Worm (Caenorhabditis elegans) whole organism, early embryonic: Measurements from ENCODE around the gene str-229.

ENCODE experiments used
- B0310.2 ChIP-seq: sonication (generic microtip); optimal IDR thresholded peaks from 2 replicates; lab custom pipeline; 2016; ENCODE audit warnings: mild to moderate bottlenecking, missing genetic modification characterization, missing compliant biosample characterization
- F13C5.2 ChIP-seq: sonication (generic microtip); optimal IDR thresholded peaks from 2 replicates; lab custom pipeline; 2017; ENCODE audit warnings: mild to moderate bottlenecking, missing genetic modification characterization, inconsistent platforms, missing compliant biosample characterization
- aly-1 ChIP-seq: sonication (generic microtip); optimal IDR thresholded peaks from 2 replicates; lab custom pipeline; 2016; ENCODE audit warnings: missing genetic modification characterization, missing compliant biosample characterization
- ama-1 ChIP-seq: fragments of 150-350 bp; optimal IDR thresholded peaks from 2 replicates; lab custom pipeline; 2014
- ceh-13 ChIP-seq: fragments of 200-800 bp; sonication (Bioruptor generic); optimal IDR thresholded peaks from 2 replicates; lab custom pipeline; 2018; ENCODE audit warnings: mild to moderate bottlenecking, missing genetic modification characterization, missing compliant biosample characterization
- ceh-36 ChIP-seq: sonication (generic microtip); optimal IDR thresholded peaks from 2 replicates; lab custom pipeline; 2016; ENCODE audit warnings: missing genetic modification characterization, inconsistent platforms, missing compliant biosample characterization
- ets-7 ChIP-seq: sonication (generic microtip); optimal IDR thresholded peaks from 2 replicates; lab custom pipeline; 2016; ENCODE audit warnings: missing genotype, missing genetic modification characterization, missing compliant biosample characterization
- flt-1 ChIP-seq: fragments of 200-800 bp; sonication (Bioruptor generic); IDR thresholded peaks from 2 replicates; pipeline ENCODE4 v1.3.6; 2022; ENCODE audit warnings: missing genetic modification characterization, missing compliant biosample characterization
- hmbx-1 ChIP-seq: sonication (generic microtip); optimal IDR thresholded peaks from 2 replicates; lab custom pipeline; 2016; ENCODE audit warnings: mild to moderate bottlenecking, missing genetic modification characterization, missing compliant biosample characterization
- hmg-4 ChIP-seq: fragments of 200-800 bp; sonication (Bioruptor generic); optimal IDR thresholded peaks from 2 replicates; lab custom pipeline; 2018; ENCODE audit warnings: mild to moderate bottlenecking, missing genetic modification characterization, missing compliant biosample characterization
- hnd-1 ChIP-seq: sonication (generic microtip); optimal IDR thresholded peaks from 2 replicates; lab custom pipeline; 2016; ENCODE audit warnings: missing genetic modification characterization, missing compliant biosample characterization
- pes-1 ChIP-seq: fragments of 200-800 bp; sonication (Bioruptor generic); IDR thresholded peaks from 2 replicates; pipeline ENCODE4 v1.3.6; 2022; ENCODE audit warnings: missing genetic modification reagents, missing genetic modification characterization, missing compliant biosample characterization
- scrt-1 ChIP-seq: fragments of 200-800 bp; sonication (Bioruptor generic); IDR thresholded peaks from 2 replicates; pipeline ENCODE4 v1.3.6; 2022; ENCODE audit warnings: missing genetic modification characterization, missing compliant biosample characterization
- sea-1 ChIP-seq: fragments of 200-800 bp; sonication (Bioruptor generic); conservative IDR thresholded peaks from 2 replicates; pipeline ENCODE4 v1.3.6; 2022; ENCODE audit warnings: missing genetic modification characterization, missing compliant biosample characterization
- tbx-11 ChIP-seq: fragments of 200-800 bp; sonication (Bioruptor generic); IDR thresholded peaks from 2 replicates; pipeline ENCODE4 v1.3.6; 2022; ENCODE audit warnings: missing genetic modification characterization, missing compliant biosample characterization
- tbx-37 ChIP-seq: fragments of 200-800 bp; sonication (Bioruptor generic); conservative IDR thresholded peaks from 2 replicates; pipeline ENCODE4 v1.3.6; 2022; ENCODE audit warnings: missing genetic modification reagents, missing genetic modification characterization, missing compliant biosample characterization
- tra-4 ChIP-seq: sonication (generic microtip); optimal IDR thresholded peaks from 2 replicates; lab custom pipeline; 2017; ENCODE audit warnings: missing genetic modification characterization, missing compliant biosample characterization

The str-229 gene

DNA sequence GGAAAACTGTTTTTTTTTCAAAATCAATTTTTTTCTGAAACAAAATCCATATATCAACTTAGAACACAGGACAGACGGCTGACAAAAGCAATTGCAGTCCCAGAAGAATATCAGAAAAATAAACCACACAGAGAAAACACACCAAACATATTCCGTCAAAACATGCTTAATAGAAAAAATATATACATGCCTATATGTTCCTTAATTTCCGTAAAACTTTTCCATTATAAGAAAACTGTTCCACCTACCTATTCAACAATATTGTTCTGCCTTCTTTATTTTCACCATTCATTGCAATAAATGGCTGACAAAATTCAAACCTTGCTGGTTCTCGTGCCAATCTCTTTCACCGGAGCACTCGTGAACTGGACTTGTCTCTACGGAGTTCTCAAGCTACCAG lies 29.0 kb upstream of the str-229 start, which contains the start of gene srx-63:
TSS of gene srx-63 (plus strand) at position 301 of the 400 bp plus-strand sequence.
- TF ChIP-seq flt-1 (GFP tag; lab: Robert Waterston, UW) (no peak), ets-7 (tag; lab: Kevin White, UChicago) (no peak), hmbx-1 (tag; lab: Kevin White, UChicago) (no peak), ama-1 (lab: Kevin White, UChicago) (no peak), sea-1 (GFP tag; lab: Robert Waterston, UW) (no peak)

DNA sequence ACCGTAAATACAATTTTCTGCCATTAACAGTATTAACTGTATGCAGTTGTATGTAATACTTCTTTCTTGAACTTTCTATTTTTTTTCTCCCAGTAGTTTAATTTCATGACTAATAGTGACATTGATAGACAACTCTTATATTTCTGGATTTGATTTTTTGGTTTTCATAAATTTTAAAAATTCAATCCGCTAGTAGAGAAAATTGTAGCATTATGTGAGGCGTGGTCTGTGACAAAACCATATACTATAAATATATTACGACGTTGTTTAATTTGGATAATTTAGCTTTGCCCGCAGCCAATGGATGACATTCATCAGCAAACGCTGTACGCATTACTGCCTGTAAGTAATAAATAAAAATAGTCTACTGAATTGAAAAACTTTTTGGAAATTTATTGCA lies 26.7 kb upstream of the str-229 start, which contains the start of gene srx-64:
TSS of gene srx-64 (plus strand) at position 301 of the 400 bp plus-strand sequence.
- TF ChIP-seq tra-4 (tag; lab: Kevin White, UChicago) (no peak), pes-1 (GFP tag; lab: Robert Waterston, UW) (no peak), flt-1 (GFP tag; lab: Robert Waterston, UW) (no peak), aly-1 (tag; lab: Kevin White, UChicago) (no peak), ets-7 (tag; lab: Kevin White, UChicago) (no peak), tbx-37 (GFP tag; lab: Robert Waterston, UW) (no peak), hnd-1 (tag; lab: Kevin White, UChicago) (no peak), sea-1 (GFP tag; lab: Robert Waterston, UW) (no peak), tbx-11 (GFP tag; lab: Robert Waterston, UW) (no peak)

DNA sequence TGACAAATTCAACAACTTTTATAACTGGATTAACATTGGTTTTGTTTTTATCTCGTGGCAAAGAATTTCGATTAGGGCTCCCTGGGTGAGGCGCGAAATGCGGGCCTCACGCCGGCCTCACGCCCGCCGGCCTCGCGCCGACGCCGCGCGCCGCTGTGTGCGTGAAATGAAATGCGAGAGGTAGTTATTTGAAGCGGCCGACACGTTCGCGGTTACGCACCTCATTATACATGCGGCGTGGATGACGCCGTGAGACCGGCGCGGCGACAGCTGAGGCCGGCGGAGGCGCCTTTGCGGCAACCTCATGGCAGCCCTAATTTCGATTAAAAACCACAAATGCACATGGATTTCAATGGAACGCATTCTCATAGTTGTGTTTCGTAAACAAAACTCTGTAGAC lies 25.2 kb upstream of the str-229 start:
- TF ChIP-seq hmbx-1 (tag; lab: Kevin White, UChicago) (no peak), tbx-11 (GFP tag; lab: Robert Waterston, UW) (no peak), ets-7 (tag; lab: Kevin White, UChicago) (no peak), F13C5.2 (no peak), ceh-13 (no peak), hmg-4 (GFP tag; lab: Kevin White, UChicago) (no peak), scrt-1 (no peak), hnd-1 (tag; lab: Kevin White, UChicago) (no peak), sea-1 (GFP tag; lab: Robert Waterston, UW) (no peak), flt-1 (GFP tag; lab: Robert Waterston, UW) (no peak), aly-1 (tag; lab: Kevin White, UChicago) (no peak), ceh-36 (no peak), pes-1 (GFP tag; lab: Robert Waterston, UW) (no peak), tra-4 (tag; lab: Kevin White, UChicago) (no peak)

DNA sequence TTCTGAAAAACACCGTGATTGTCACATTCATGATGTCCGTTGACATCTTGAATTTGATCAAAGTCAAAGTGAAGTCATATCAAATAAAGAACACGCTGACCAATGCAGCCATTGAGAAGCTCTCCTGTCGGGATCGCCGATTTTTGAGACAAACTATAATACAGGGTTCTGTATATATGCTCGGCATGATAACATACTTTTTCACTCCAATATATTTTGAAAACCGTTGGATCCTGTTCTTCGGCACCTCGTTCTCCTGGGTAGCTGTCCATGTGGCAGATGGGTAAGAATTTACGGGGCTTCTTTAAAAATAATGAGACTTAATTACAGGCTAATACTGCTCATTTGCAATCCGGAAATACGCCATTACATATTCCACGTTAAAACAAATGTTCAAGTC lies 20.2 kb upstream of the str-229 start:
- TF ChIP-seq aly-1 (tag; lab: Kevin White, UChicago), result no peak
- TF ChIP-seq sea-1 (GFP tag; lab: Robert Waterston, UW), result no peak
- TF ChIP-seq tra-4 (tag; lab: Kevin White, UChicago), result no peak
- no peak for TF ChIP-seq scrt-1
- TF ChIP-seq tbx-11 (GFP tag; lab: Robert Waterston, UW), result no peak
- TF ChIP-seq hnd-1 (tag; lab: Kevin White, UChicago), result no peak
- no peak for TF ChIP-seq tbx-37 (GFP tag; lab: Robert Waterston, UW)
- TF ChIP-seq pes-1 (GFP tag; lab: Robert Waterston, UW), result no peak
- TF ChIP-seq ceh-13, result no peak
- TF ChIP-seq hmg-4 (GFP tag; lab: Kevin White, UChicago), result no peak
- TF ChIP-seq ama-1 (lab: Kevin White, UChicago), result no peak
- no peak for TF ChIP-seq hmbx-1 (tag; lab: Kevin White, UChicago)
- no peak for TF ChIP-seq F13C5.2
- TF ChIP-seq B0310.2, result no peak
- no peak for TF ChIP-seq ceh-36
- TF ChIP-seq flt-1 (GFP tag; lab: Robert Waterston, UW), result no peak

DNA sequence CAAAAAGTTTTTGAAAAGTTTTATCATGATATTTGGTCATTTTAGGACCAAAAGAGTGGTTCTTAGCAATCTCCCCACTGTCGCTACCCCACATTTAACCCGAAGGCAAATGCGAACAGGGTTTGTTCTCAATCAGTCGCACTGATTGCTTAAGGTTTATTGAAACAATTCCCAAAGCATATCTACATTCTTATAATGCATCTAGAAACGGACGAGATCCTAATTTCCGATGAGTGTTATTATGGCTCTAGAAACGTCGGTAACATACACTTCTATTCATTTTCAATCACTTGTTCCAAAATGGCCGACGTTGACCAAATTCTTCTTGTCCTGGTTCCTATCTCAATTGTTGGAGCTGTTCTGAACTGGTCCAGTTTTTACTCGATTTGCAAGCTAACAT lies 19.3 kb upstream of the str-229 start, which contains the start of gene srx-65:
TSS of gene srx-65 (plus strand) at position 301 of the 400 bp plus-strand sequence.
- no peak for TF ChIP-seq tbx-11 (GFP tag; lab: Robert Waterston, UW)
- no peak for TF ChIP-seq flt-1 (GFP tag; lab: Robert Waterston, UW)
- TF ChIP-seq ceh-36, result no peak
- no peak for TF ChIP-seq sea-1 (GFP tag; lab: Robert Waterston, UW)
- TF ChIP-seq aly-1 (tag; lab: Kevin White, UChicago), result no peak
- no peak for TF ChIP-seq B0310.2
- no peak for TF ChIP-seq ets-7 (tag; lab: Kevin White, UChicago)
- TF ChIP-seq hmbx-1 (tag; lab: Kevin White, UChicago), result no peak
- no peak for TF ChIP-seq tbx-37 (GFP tag; lab: Robert Waterston, UW)
- no peak for TF ChIP-seq hnd-1 (tag; lab: Kevin White, UChicago)
- no peak for TF ChIP-seq F13C5.2
- TF ChIP-seq scrt-1, result no peak
- TF ChIP-seq ama-1 (lab: Kevin White, UChicago), result no peak
- TF ChIP-seq pes-1 (GFP tag; lab: Robert Waterston, UW), result no peak
- TF ChIP-seq hmg-4 (GFP tag; lab: Kevin White, UChicago), result no peak
- TF ChIP-seq tra-4 (tag; lab: Kevin White, UChicago), result no peak
- no peak for TF ChIP-seq ceh-13

DNA sequence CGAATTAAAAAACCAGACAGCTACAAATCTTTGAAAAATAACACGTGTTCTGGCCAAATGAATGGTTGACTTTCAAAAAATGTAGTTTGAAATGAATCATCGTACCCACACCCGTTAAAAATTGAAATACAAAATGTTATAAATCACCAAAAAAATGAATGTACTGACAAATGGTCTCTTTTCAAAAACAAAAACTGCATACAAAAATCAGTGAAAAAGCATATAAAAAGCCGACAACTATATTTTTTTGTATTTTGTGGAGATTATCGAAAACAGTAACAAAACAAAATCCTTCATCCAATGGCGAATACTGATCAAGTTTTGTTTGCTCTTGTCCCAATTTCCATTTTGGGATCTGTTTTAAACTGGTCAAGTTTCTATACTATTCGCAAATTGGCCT lies 16.9 kb upstream of the str-229 start, which contains the start of gene srx-66:
TSS of gene srx-66 (plus strand) at position 301 of the 400 bp plus-strand sequence.
- TF ChIP-seq pes-1 (GFP tag; lab: Robert Waterston, UW) (no peak), tbx-11 (GFP tag; lab: Robert Waterston, UW) (no peak), ama-1 (lab: Kevin White, UChicago) (no peak), tbx-37 (GFP tag; lab: Robert Waterston, UW) (no peak), scrt-1 (no peak), hmbx-1 (tag; lab: Kevin White, UChicago) (no peak), tra-4 (tag; lab: Kevin White, UChicago) (no peak), F13C5.2 (no peak), flt-1 (GFP tag; lab: Robert Waterston, UW) (no peak), aly-1 (tag; lab: Kevin White, UChicago) (no peak), hmg-4 (GFP tag; lab: Kevin White, UChicago) (no peak), hnd-1 (tag; lab: Kevin White, UChicago) (no peak), sea-1 (GFP tag; lab: Robert Waterston, UW) (no peak), ceh-13 (no peak), B0310.2 (no peak), ceh-36 (no peak), ets-7 (tag; lab: Kevin White, UChicago) (no peak)

DNA sequence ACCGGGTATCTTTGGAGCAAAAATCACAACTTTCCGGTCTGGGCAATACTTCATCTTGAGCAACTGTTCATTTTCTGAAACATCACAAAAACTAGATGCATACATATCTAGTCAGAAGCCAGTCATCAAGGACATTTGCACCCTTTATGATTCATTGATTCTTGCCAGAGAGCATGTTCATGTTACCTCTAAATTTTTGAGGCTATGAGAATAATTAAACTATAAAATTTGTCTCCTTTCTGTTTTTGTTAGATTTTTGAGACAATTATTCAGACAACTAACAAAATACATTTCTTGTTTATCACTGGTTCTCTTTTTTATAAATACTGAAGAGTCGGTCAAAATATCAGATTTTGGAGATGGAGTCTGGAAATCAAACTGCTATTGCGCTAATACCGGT lies 14.1 kb upstream of the str-229 start, which contains the start of gene srx-67:
TSS of gene srx-67 (plus strand) at position 301 of the 400 bp plus-strand sequence.
- TF ChIP-seq sea-1 (GFP tag; lab: Robert Waterston, UW) (no peak), tbx-37 (GFP tag; lab: Robert Waterston, UW) (no peak), F13C5.2 (no peak), scrt-1 (no peak), ets-7 (tag; lab: Kevin White, UChicago) (no peak), tra-4 (tag; lab: Kevin White, UChicago) (no peak)
